Worm (Caenorhabditis elegans) whole organism, L2 larva: ENCODE measurements around the gene Y39B6A.7.

Source experiments
- F13H6.1 ChIP-seq: sonication (generic microtip); optimal IDR thresholded peaks from 2 replicates; lab custom pipeline; 2016; ENCODE audit warnings: missing genetic modification characterization, missing compliant biosample characterization
- R02D3.7 ChIP-seq: fragments of 150-350 bp; optimal IDR thresholded peaks from 2 replicates; lab custom pipeline; 2014; ENCODE audit warnings: missing biosample characterization, missing genetic modification characterization
- Y55F3AM.14 ChIP-seq: fragments of 200-800 bp; sonication (Bioruptor generic); optimal IDR thresholded peaks from 2 replicates; lab custom pipeline; 2018; ENCODE audit warnings: mild to moderate bottlenecking, missing genetic modification characterization, missing compliant biosample characterization
- ZK546.5 ChIP-seq: sonication (generic microtip); optimal IDR thresholded peaks from 2 replicates; lab custom pipeline; 2017; ENCODE audit warnings: missing biosample characterization, missing genetic modification characterization
- blmp-1 ChIP-seq: sonication (generic microtip); optimal IDR thresholded peaks from 2 replicates; lab custom pipeline; 2017; ENCODE audit warnings: missing genetic modification characterization, mild to moderate bottlenecking, missing compliant biosample characterization, antibody characterized with exemption, moderate library complexity; ENCODE audit not compliant: insufficient read depth
- elt-1 ChIP-seq: fragments of 150-350 bp; optimal IDR thresholded peaks from 2 replicates; lab custom pipeline; 2014; ENCODE audit warnings: missing biosample characterization, missing genetic modification characterization
- elt-3 ChIP-seq: sonication (generic microtip); optimal IDR thresholded peaks from 2 replicates; lab custom pipeline; 2017; ENCODE audit warnings: missing biosample characterization, missing genetic modification characterization
- lsy-2 ChIP-seq, 2 experiments: fragments of 150-350 bp in 1 of 2; sonication (generic microtip) in 1 of 2; optimal IDR thresholded peaks; 2 replicates each; lab custom pipeline; 2014 to 2017; ENCODE audit warnings: missing biosample characterization in 2 of 2, missing genetic modification characterization in 2 of 2
- mbf-1 ChIP-seq: sonication (generic microtip); optimal IDR thresholded peaks from 2 replicates; lab custom pipeline; 2017; ENCODE audit warnings: missing biosample characterization, missing genetic modification characterization
- mdl-1 ChIP-seq, 2 experiments: fragments of 150-350 bp in 1 of 2; sonication (generic microtip) in 1 of 2; optimal IDR thresholded peaks; 2 replicates each; lab custom pipeline; 2017; ENCODE audit warnings: missing biosample characterization in 2 of 2, missing genetic modification characterization in 2 of 2
- nhr-129 ChIP-seq: fragments of 150-350 bp; optimal IDR thresholded peaks from 2 replicates; lab custom pipeline; 2014; ENCODE audit warnings: missing biosample characterization, missing genetic modification characterization
- nhr-237 ChIP-seq: fragments of 150-350 bp; optimal IDR thresholded peaks from 2 replicates; lab custom pipeline; 2014; ENCODE audit warnings: missing biosample characterization, missing genetic modification characterization
- nhr-77 ChIP-seq: fragments of 150-350 bp; optimal IDR thresholded peaks from 2 replicates; lab custom pipeline; 2014; ENCODE audit warnings: missing biosample characterization, missing genetic modification characterization
- zag-1 ChIP-seq: fragments of 150-350 bp; optimal IDR thresholded peaks from 2 replicates; lab custom pipeline; 2014; ENCODE audit warnings: missing biosample characterization, missing genetic modification characterization

ce11 chrV:19125253-19125652 is 23.7 kb downstream of the Y39B6A.7 start:
- TF ChIP-seq F13H6.1: no peak
- TF ChIP-seq ZK546.5 (tag; lab: Kevin White, UChicago): no peak
- no peak for TF ChIP-seq zag-1 (tag; lab: Kevin White, UChicago)
- TF ChIP-seq mbf-1: no peak
- TF ChIP-seq nhr-77 (tag; lab: Kevin White, UChicago): no peak
- no peak for TF ChIP-seq R02D3.7
- no peak for TF ChIP-seq Y55F3AM.14 (GFP tag; lab: Kevin White, UChicago)
- TF ChIP-seq nhr-129: no peak
- TF ChIP-seq elt-3 (tag; lab: Kevin White, UChicago): no peak
- no peak for TF ChIP-seq elt-1 (tag; lab: Kevin White, UChicago)
- TF ChIP-seq nhr-237 (tag; lab: Kevin White, UChicago): no peak
- TF ChIP-seq blmp-1 (tag; lab: Kevin White, UChicago): no peak
- TF ChIP-seq mdl-1 (tag; optimal IDR thresholded peaks at IDR 0.05; lab: Kevin White, UChicago): no peak
- TF ChIP-seq lsy-2 (tag; optimal IDR thresholded peaks at IDR 0.05; lab: Kevin White, UChicago): no peak
